Worm (Caenorhabditis elegans) whole organism, young adult: ENCODE results near the gene ubc-18.

ENCODE experiments used
- F57C9.4 ChIP-seq: sonication (generic microtip); optimal IDR thresholded peaks from 2 replicates; lab custom pipeline; 2017; ENCODE audit warnings: mild to moderate bottlenecking, missing genetic modification characterization, missing compliant biosample characterization
- T26A5.8 ChIP-seq: sonication (generic microtip); optimal IDR thresholded peaks from 2 replicates; lab custom pipeline; 2016; ENCODE audit warnings: missing genetic modification characterization, missing compliant biosample characterization
- attf-5 ChIP-seq: fragments of 200-800 bp; sonication (Bioruptor generic); optimal IDR thresholded peaks from 2 replicates; lab custom pipeline; 2018; ENCODE audit warnings: mild to moderate bottlenecking, missing genetic modification characterization, missing compliant biosample characterization
- let-607 ChIP-seq, 2 experiments: fragments of 200-800 bp in 1 of 2; sonication (Bioruptor generic) in 1 of 2; sonication (generic microtip) in 1 of 2; optimal IDR thresholded peaks; 2 replicates each; lab custom pipeline; 2016 to 2018; ENCODE audit warnings: mild to moderate bottlenecking in 2 of 2, missing compliant biosample characterization in 2 of 2, missing genetic modification characterization in 2 of 2, moderate library complexity in 2 of 2, missing genotype in 1 of 2
- lin-54 ChIP-seq: fragments of 200-800 bp; sonication (Bioruptor generic); optimal IDR thresholded peaks from 2 replicates; lab custom pipeline; 2018; ENCODE audit warnings: mild to moderate bottlenecking, missing genetic modification characterization, missing compliant biosample characterization
- snpc-4 ChIP-seq, 5 experiments: fragments of 150-350 bp in 1 of 5; sonication (generic microtip) in 4 of 5; optimal IDR thresholded peaks; 2 replicates each; lab custom pipeline; 2014 to 2018; ENCODE audit warnings: missing genetic modification characterization in 5 of 5, missing biosample characterization in 3 of 5, antibody characterized with exemption in 2 of 5, mild to moderate bottlenecking in 2 of 5, missing compliant biosample characterization in 2 of 5, missing genotype in 2 of 5, moderate library complexity in 2 of 5, missing genetic modification reagents in 1 of 5
- sptf-2 ChIP-seq: fragments of 200-800 bp; sonication (Bioruptor generic); optimal IDR thresholded peaks from 2 replicates; lab custom pipeline; 2018; ENCODE audit warnings: mild to moderate bottlenecking, missing genetic modification characterization, missing compliant biosample characterization
- unc-62 ChIP-seq: fragments of 150-350 bp; optimal IDR thresholded peaks from 2 replicates; lab custom pipeline; 2014; ENCODE audit warnings: missing biosample characterization, missing genetic modification reagents, missing genetic modification characterization

DNA sequence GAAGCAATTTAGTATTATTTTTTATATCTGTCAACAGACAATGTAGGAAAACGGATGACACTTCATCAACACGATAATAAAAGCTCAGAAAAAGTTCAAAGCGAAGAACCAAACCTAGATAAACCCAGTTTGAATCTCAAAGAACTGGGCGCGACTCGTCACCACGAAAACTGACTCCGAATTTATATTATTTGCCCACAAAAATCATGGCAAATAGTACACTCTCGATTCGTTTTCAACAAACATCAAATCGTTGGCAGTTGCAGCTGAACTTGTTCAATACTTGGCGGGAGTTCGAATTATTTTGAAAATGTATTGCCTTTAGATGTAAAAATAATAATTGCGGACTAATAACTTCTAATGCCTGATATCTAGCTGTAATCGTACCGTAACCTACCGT lies 14.7 kb upstream of the ubc-18 start:
- TF ChIP-seq F57C9.4 (tag; lab: Kevin White, UChicago): no peak
- no peak for TF ChIP-seq attf-5 (GFP tag; lab: Kevin White, UChicago)
- TF ChIP-seq lin-54 (GFP tag; lab: Kevin White, UChicago): no peak
- no peak for TF ChIP-seq sptf-2 (GFP tag; lab: Kevin White, UChicago)
- TF ChIP-seq let-607 (tag; optimal IDR thresholded peaks at IDR 0.05; lab: Kevin White, UChicago): no peak
- no peak for TF ChIP-seq unc-62
- TF ChIP-seq snpc-4 (GFP tag; optimal IDR thresholded peaks at IDR 0.05; lab: Kevin White, UChicago): no peak
- TF ChIP-seq snpc-4 (tag; optimal IDR thresholded peaks at IDR 0.05; lab: Kevin White, UChicago): no peak
- no peak for TF ChIP-seq T26A5.8
